Fruit fly (Drosophila melanogaster) whole organism: ENCODE measurements around the gene CG15412.

Experiments
- CG8478 ChIP-seq: fragments of >200 bp; optimal IDR thresholded peaks from 2 replicates; lab custom pipeline; 2018; ENCODE audit warnings: inconsistent platforms
- Dll ChIP-seq: fragments of >200 bp; optimal IDR thresholded peaks from 2 replicates; lab custom pipeline; 2017
- EcR ChIP-seq, 2 experiments: fragments of >200 bp; optimal IDR thresholded peaks; 2 replicates each; lab custom pipeline; 2017; ENCODE audit warnings: missing biosample characterization in 2 of 2, missing genetic modification characterization in 2 of 2, missing genetic modification reagents in 2 of 2
- pan ChIP-seq: fragments of >200 bp; optimal IDR thresholded peaks from 2 replicates; lab custom pipeline; 2017
- psq ChIP-seq: fragments of >200 bp; optimal IDR thresholded peaks from 2 replicates; lab custom pipeline; 2017
- usp ChIP-seq: fragments of >200 bp; optimal IDR thresholded peaks from 2 replicates; lab custom pipeline; 2017; ENCODE audit warnings: missing biosample characterization, missing genetic modification characterization, mixed read lengths

CG15412 gene

dm6 chr2L:3371776-3372383 lies 3.6 kb downstream of the CG15412 start:
- TF ChIP-seq usp (GFP tag; lab: Kevin White, UChicago) (no peak), EcR (GFP tag; optimal IDR thresholded peaks at IDR 0.05; lab: Kevin White, UChicago) (peak in 1 of 2 experiments; percentile 9)

dm6 chr2L:3371340-3371739 lies 4.2 kb downstream of the CG15412 start:
- TF ChIP-seq Dll (lab: Kevin White, UChicago) (no peak), EcR (GFP tag; optimal IDR thresholded peaks at IDR 0.05; lab: Kevin White, UChicago) (no peak), pan (no peak)

- TF ChIP-seq pan (no peak), Dll (lab: Kevin White, UChicago) (no peak)
These were observed 4.6 kb downstream of the CG15412 start for dm6 chr2L:3370920-3371319.

- TF ChIP-seq usp (GFP tag; lab: Kevin White, UChicago) (no peak), pan (no peak), EcR (GFP tag; optimal IDR thresholded peaks at IDR 0.05; lab: Kevin White, UChicago) (no peak), CG8478 (lab: Kevin White, UChicago) (no peak)
These were observed 5.7 kb downstream of the CG15412 start for dm6 chr2L:3369822-3370221.

dm6 chr2L:3369083-3369653 lies 6.3 kb downstream of the CG15412 start:
- no peak for TF ChIP-seq Dll (lab: Kevin White, UChicago)
- no peak for TF ChIP-seq usp (GFP tag; lab: Kevin White, UChicago)
- no peak for TF ChIP-seq pan
- no peak for TF ChIP-seq CG8478 (lab: Kevin White, UChicago)

dm6 chr2L:3368425-3368824 lies 7.1 kb downstream of the CG15412 start:
- TF ChIP-seq psq (lab: Kevin White, UChicago) (no peak), Dll (lab: Kevin White, UChicago) (no peak), pan (no peak), usp (GFP tag; lab: Kevin White, UChicago) (no peak), CG8478 (lab: Kevin White, UChicago) (no peak), EcR (GFP tag; optimal IDR thresholded peaks at IDR 0.05; lab: Kevin White, UChicago) (no peak)

- TF ChIP-seq EcR (GFP tag; optimal IDR thresholded peaks at IDR 0.05; lab: Kevin White, UChicago) (no peak), CG8478 (lab: Kevin White, UChicago) (no peak), usp (GFP tag; lab: Kevin White, UChicago) (no peak), Dll (lab: Kevin White, UChicago) (no peak), pan (no peak), psq (lab: Kevin White, UChicago) (no peak)
These were observed 9.3 kb downstream of the CG15412 start for dm6 chr2L:3366043-3366679.

dm6 chr2L:3361821-3362220 lies 13.7 kb downstream of the CG15412 start:
- TF ChIP-seq pan (no peak), CG8478 (lab: Kevin White, UChicago) (no peak), EcR (GFP tag; optimal IDR thresholded peaks at IDR 0.05; lab: Kevin White, UChicago) (no peak)

dm6 chr2L:3356790-3357696 lies 18.5 kb downstream of the CG15412 start, which contains the start of gene CG8838:
CG8838 (plus strand) TSS chr2L:3357646.
- no peak for TF ChIP-seq usp (GFP tag; lab: Kevin White, UChicago)

- no peak for TF ChIP-seq CG8478 (lab: Kevin White, UChicago)
- no peak for TF ChIP-seq psq (lab: Kevin White, UChicago)
- TF ChIP-seq pan = no peak
- TF ChIP-seq usp (GFP tag; lab: Kevin White, UChicago) = no peak
- no peak for TF ChIP-seq EcR (GFP tag; optimal IDR thresholded peaks at IDR 0.05; lab: Kevin White, UChicago)
- no peak for TF ChIP-seq Dll (lab: Kevin White, UChicago)
These were observed 19.3 kb downstream of the CG15412 start for dm6 chr2L:3356193-3356645.

- TF ChIP-seq usp (GFP tag; lab: Kevin White, UChicago) = no peak
- TF ChIP-seq psq (lab: Kevin White, UChicago) = no peak
- TF ChIP-seq EcR (GFP tag; optimal IDR thresholded peaks at IDR 0.05; lab: Kevin White, UChicago) = no peak
- TF ChIP-seq Dll (lab: Kevin White, UChicago) = no peak
- TF ChIP-seq CG8478 (lab: Kevin White, UChicago) = no peak
- TF ChIP-seq pan = no peak
These were observed 19.7 kb downstream of the CG15412 start for dm6 chr2L:3355791-3356190.
